Worm (Caenorhabditis elegans): Measurements from ENCODE around the gene cwc-15.

cwc-15 gene

ce11 chrV:16061993-16062392, 38.8 kb downstream of the cwc-15 start, which contains the start of gene fbxa-100:
TSS of gene fbxa-100 (minus strand) at chrV:16062093.
- TF ChIP-seq aha-1 (tag) (peak; percentile 23), nhr-41 (GFP tag; IDR thresholded peaks at IDR 0.05) (no peak)

- TF ChIP-seq nhr-111 (GFP tag; optimal IDR thresholded peaks at IDR 0.05) (no peak), lin-39 (tag; optimal IDR thresholded peaks at IDR 0.05) (no peak), mes-2 (tag; optimal IDR thresholded peaks at IDR 0.05; ENCODE audit: poor library complexity, severe bottlenecking) (no peak), Y5F2A.4 (GFP tag; optimal IDR thresholded peaks at IDR 0.05) (no peak)
Observed at ce11 chrV:16062788-16063187, 39.6 kb downstream of the cwc-15 start, which contains the start of gene F14H3.14. TSS of gene F14H3.14 (minus strand) at chrV:16062888.

- no peak for TF ChIP-seq hlh-30 (tag; optimal IDR thresholded peaks at IDR 0.05; ENCODE audit: insufficient read depth)
- TF ChIP-seq dmd-6 (GFP tag; IDR thresholded peaks at IDR 0.05) = no peak
- TF ChIP-seq F26F4.8 (GFP tag; conservative IDR thresholded peaks at IDR 0.05) = no peak
- no peak for TF ChIP-seq lsy-2 (tag; optimal IDR thresholded peaks at IDR 0.05)
- TF ChIP-seq Y48G9A.11 (GFP tag; IDR thresholded peaks at IDR 0.05) = no peak
- no peak for TF ChIP-seq vab-7 (GFP tag; IDR thresholded peaks at IDR 0.05)
- TF ChIP-seq T20F7.1 (GFP tag; optimal IDR thresholded peaks at IDR 0.05) = no peak
- TF ChIP-seq nhr-76 (tag; optimal IDR thresholded peaks at IDR 0.05) = no peak
- no peak for TF ChIP-seq php-3 (GFP tag; IDR thresholded peaks at IDR 0.05)
- TF ChIP-seq nhr-48 (tag; optimal IDR thresholded peaks at IDR 0.05) = no peak
- no peak for TF ChIP-seq hlh-11 (tag; optimal IDR thresholded peaks at IDR 0.05)
- no peak for TF ChIP-seq F49E8.2 (tag; optimal IDR thresholded peaks at IDR 0.05; ENCODE audit: borderline replicate concordance)
- no peak for TF ChIP-seq mes-2 (tag; optimal IDR thresholded peaks at IDR 0.05; ENCODE audit: poor library complexity, severe bottlenecking)
- TF ChIP-seq dpl-1 (GFP tag; optimal IDR thresholded peaks at IDR 0.05) = no peak
- TF ChIP-seq rbr-2 (tag; optimal IDR thresholded peaks at IDR 0.05) = no peak
- no peak for TF ChIP-seq daf-19 (GFP tag; conservative IDR thresholded peaks at IDR 0.05)
- no peak for TF ChIP-seq aly-2 (tag; optimal IDR thresholded peaks at IDR 0.05)
- TF ChIP-seq sdz-12 (GFP tag; optimal IDR thresholded peaks at IDR 0.05) = no peak
Observed at ce11 chrV:16068938-16069337, 45.8 kb downstream of the cwc-15 start, which contains the start of gene cyp-35D1. TSS of gene cyp-35D1 (plus strand) at chrV:16069238.

- peak; percentile 89 for TF ChIP-seq nhr-28 (tag; optimal IDR thresholded peaks at IDR 0.05)
- TF ChIP-seq daf-16 (GFP tag; optimal IDR thresholded peaks at IDR 0.05) = no peak
- peak; percentile 54 for TF ChIP-seq daf-16 (tag; optimal IDR thresholded peaks at IDR 0.05)
- peak in 1 of 2 experiments; percentile 62 for TF ChIP-seq unc-62 (GFP tag; optimal IDR thresholded peaks at IDR 0.05 in 1 of 2)
- TF ChIP-seq unc-62 (tag; optimal IDR thresholded peaks at IDR 0.05) = no peak
- TF ChIP-seq pqm-1 (tag; optimal IDR thresholded peaks at IDR 0.05) = peak; percentile 23
- TF ChIP-seq sdz-12 (GFP tag; optimal IDR thresholded peaks at IDR 0.05) = no peak
- no peak for TF ChIP-seq unc-39 (tag; optimal IDR thresholded peaks at IDR 0.05)
- peak; percentile 40; the same call in 1 of the 2 replicates for TF ChIP-seq dmd-6 (GFP tag; IDR thresholded peaks at IDR 0.05)
- TF ChIP-seq dve-1 (tag; optimal IDR thresholded peaks at IDR 0.05; ENCODE audit: insufficient read depth) = peak; percentile 43
Observed at ce11 chrV:16071167-16071566, 48.0 kb downstream of the cwc-15 start, which contains the start of gene nhr-176. TSS of gene nhr-176 (plus strand) at chrV:16071325.
